Fruit fly (Drosophila melanogaster): ENCODE data around the gene CG13850.

dm6 chr3R:22368777-22369214, 41.9 kb downstream of the CG13850 start:
- TF ChIP-seq h (GFP tag; optimal IDR thresholded peaks at IDR 0.05) (peak; percentile 57), br (GFP tag; optimal IDR thresholded peaks at IDR 0.05) (peak; percentile 74), pan (optimal IDR thresholded peaks at IDR 0.05) (no peak), Abd-B (GFP tag; optimal IDR thresholded peaks at IDR 0.05) (no peak), psq (GFP tag; optimal IDR thresholded peaks at IDR 0.05) (peak; percentile 67)

All from whole organism, wandering third instar larva.